Fruit fly (Drosophila melanogaster) whole organism, embryonic: ENCODE data around the gene CG9903.

Experiments used
- Atf-2 ChIP-seq: fragments of 200-800 bp; sonication (Bioruptor generic); optimal IDR thresholded peaks from 2 replicates; lab custom pipeline; 2016; ENCODE audit warnings: missing biosample characterization, missing genetic modification characterization
- Blimp-1 ChIP-seq: fragments of 200-800 bp; sonication (Bioruptor generic); optimal IDR thresholded peaks from 3 replicates; lab custom pipeline; 2018; ENCODE audit warnings: missing biosample characterization, missing genetic modification characterization, mild to moderate bottlenecking, moderate library complexity, missing genetic modification reagents
- BtbVII ChIP-seq: fragments of 200-800 bp; sonication (Bioruptor generic); optimal IDR thresholded peaks from 3 replicates; lab custom pipeline; 2017; ENCODE audit warnings: missing biosample characterization, mild to moderate bottlenecking, missing genetic modification characterization
- CG10267 ChIP-seq: fragments of 200-800 bp; sonication (Bioruptor generic); optimal IDR thresholded peaks from 2 replicates; lab custom pipeline; 2018; ENCODE audit warnings: missing biosample characterization, mild to moderate bottlenecking, missing genetic modification characterization, moderate library complexity
- CG10654 ChIP-seq: fragments of 200-800 bp; sonication (Bioruptor generic); optimal IDR thresholded peaks from 2 replicates; lab custom pipeline; 2016; ENCODE audit warnings: missing biosample characterization, missing genetic modification characterization
- CG11398 ChIP-seq: fragments of 200-800 bp; sonication (Bioruptor generic); optimal IDR thresholded peaks from 2 replicates; lab custom pipeline; 2016; ENCODE audit warnings: missing biosample characterization, missing genetic modification characterization
- CG12659 ChIP-seq: fragments of 200-800 bp; sonication (Bioruptor generic); optimal IDR thresholded peaks from 3 replicates; lab custom pipeline; 2017; ENCODE audit warnings: mild to moderate bottlenecking, missing biosample characterization, missing genetic modification reagents, missing genetic modification characterization
- CG12744 ChIP-seq: fragments of 200-800 bp; sonication (Bioruptor generic); optimal IDR thresholded peaks from 2 replicates; lab custom pipeline; 2016; ENCODE audit warnings: missing biosample characterization, missing genetic modification characterization
- CG13624 ChIP-seq: fragments of 200-800 bp; sonication (Bioruptor generic); optimal IDR thresholded peaks from 2 replicates; lab custom pipeline; 2016; ENCODE audit warnings: missing biosample characterization, missing genetic modification characterization
- CG15601 ChIP-seq: fragments of 200-800 bp; sonication (Bioruptor generic); optimal IDR thresholded peaks from 3 replicates; lab custom pipeline; 2019; ENCODE audit warnings: missing biosample characterization, mild to moderate bottlenecking, missing genetic modification characterization, moderate library complexity
- CG15696 ChIP-seq: fragments of 200-800 bp; sonication (Bioruptor generic); optimal IDR thresholded peaks from 2 replicates; lab custom pipeline; 2019; ENCODE audit warnings: missing biosample characterization, mild to moderate bottlenecking, missing genetic modification characterization, moderate library complexity
- CG16779 ChIP-seq: fragments of 200-800 bp; sonication (Bioruptor generic); IDR thresholded peaks from 2 replicates; pipeline ENCODE4 v1.3.6; 2022; ENCODE audit warnings: missing biosample characterization, missing genetic modification characterization
- CG1832 ChIP-seq: fragments of 200-800 bp; sonication (Bioruptor generic); optimal IDR thresholded peaks from 2 replicates; lab custom pipeline; 2017; ENCODE audit warnings: missing biosample characterization, mild to moderate bottlenecking, missing genetic modification characterization, inconsistent platforms
- CG18764 ChIP-seq: fragments of 200-800 bp; sonication (Bioruptor generic); optimal IDR thresholded peaks from 3 replicates; lab custom pipeline; 2016; ENCODE audit warnings: missing biosample characterization, missing genetic modification characterization
- CG3065 ChIP-seq: fragments of 200-800 bp; sonication (Bioruptor generic); optimal IDR thresholded peaks from 2 replicates; lab custom pipeline; 2016; ENCODE audit warnings: missing biosample characterization, missing genetic modification characterization
- CG3847 ChIP-seq: fragments of 200-800 bp; sonication (Bioruptor generic); IDR thresholded peaks from 2 replicates; pipeline ENCODE4 v1.3.6; 2022; ENCODE audit warnings: missing biosample characterization, missing genetic modification characterization
- CG4730 ChIP-seq: fragments of 200-800 bp; sonication (Bioruptor generic); IDR thresholded peaks from 2 replicates; pipeline ENCODE4 v1.3.6; 2022; ENCODE audit warnings: missing biosample characterization, missing genetic modification characterization
- CG6765 ChIP-seq: fragments of 200-800 bp; sonication (Bioruptor generic); optimal IDR thresholded peaks from 3 replicates; lab custom pipeline; 2017; ENCODE audit warnings: missing biosample characterization, mild to moderate bottlenecking, missing genetic modification characterization
- CG6813 ChIP-seq: fragments of 200-800 bp; sonication (Bioruptor generic); optimal IDR thresholded peaks from 2 replicates; lab custom pipeline; 2017; ENCODE audit warnings: missing biosample characterization, missing genetic modification characterization, mild to moderate bottlenecking, moderate library complexity, missing genetic modification reagents
- CG7556 ChIP-seq: fragments of 200-800 bp; sonication (Bioruptor generic); optimal IDR thresholded peaks from 2 replicates; lab custom pipeline; 2017; ENCODE audit warnings: missing biosample characterization, mild to moderate bottlenecking, missing genetic modification characterization
- CG7839 ChIP-seq: fragments of 200-800 bp; sonication (Bioruptor generic); optimal IDR thresholded peaks from 3 replicates; lab custom pipeline; 2018; ENCODE audit warnings: missing biosample characterization, mild to moderate bottlenecking, missing genetic modification characterization, moderate library complexity
- CG8089 ChIP-seq: fragments of 200-800 bp; sonication (Bioruptor generic); optimal IDR thresholded peaks from 3 replicates; lab custom pipeline; 2016; ENCODE audit warnings: missing biosample characterization, missing genetic modification characterization
- CG8359 ChIP-seq: fragments of 200-800 bp; sonication (Bioruptor generic); optimal IDR thresholded peaks from 2 replicates; lab custom pipeline; 2017; ENCODE audit warnings: missing biosample characterization, mild to moderate bottlenecking, missing genetic modification characterization, borderline replicate concordance
- CHES-1-like ChIP-seq: fragments of 200-800 bp; sonication (Bioruptor generic); optimal IDR thresholded peaks from 2 replicates; lab custom pipeline; 2016; ENCODE audit warnings: missing biosample characterization, missing genetic modification characterization
- Dp ChIP-seq: fragments of 200-800 bp; sonication (Bioruptor generic); optimal IDR thresholded peaks from 2 replicates; lab custom pipeline; 2018; ENCODE audit warnings: missing biosample characterization, mild to moderate bottlenecking, missing genetic modification characterization, moderate library complexity
- Myb ChIP-seq: fragments of 200-800 bp; sonication (Bioruptor generic); optimal IDR thresholded peaks from 2 replicates; lab custom pipeline; 2016; ENCODE audit warnings: missing biosample characterization, missing genetic modification characterization
- Ptx1 ChIP-seq: fragments of 200-800 bp; sonication (Bioruptor generic); IDR thresholded peaks from 2 replicates; pipeline ENCODE4 v1.3.6; 2022; ENCODE audit warnings: missing biosample characterization, missing genetic modification characterization
- Rx ChIP-seq: fragments of 200-800 bp; sonication (Bioruptor generic); IDR thresholded peaks from 2 replicates; pipeline ENCODE4 v1.3.6; 2022; ENCODE audit warnings: missing biosample characterization, missing genetic modification characterization
- Sox102F ChIP-seq: fragments of 200-800 bp; sonication (Bioruptor generic); optimal IDR thresholded peaks from 2 replicates; lab custom pipeline; 2018; ENCODE audit warnings: missing biosample characterization, mild to moderate bottlenecking, missing genetic modification characterization, moderate library complexity
- Sry-δ ChIP-seq: fragments of 200-800 bp; sonication (Bioruptor generic); optimal IDR thresholded peaks from 2 replicates; lab custom pipeline; 2016; ENCODE audit warnings: missing biosample characterization, missing genetic modification characterization
- Taf1 ChIP-seq: fragments of 200-800 bp; sonication (Bioruptor generic); IDR thresholded peaks from 2 replicates; pipeline ENCODE4 v1.3.6; 2022; ENCODE audit warnings: missing biosample characterization, missing genetic modification characterization
- Vsx1 ChIP-seq: fragments of 200-800 bp; sonication (Bioruptor generic); optimal IDR thresholded peaks from 2 replicates; lab custom pipeline; 2017; ENCODE audit warnings: missing biosample characterization, mild to moderate bottlenecking, missing genetic modification characterization, missing genetic modification reagents
- ab ChIP-seq: fragments of 200-800 bp; sonication (Bioruptor generic); optimal IDR thresholded peaks from 2 replicates; lab custom pipeline; 2016; ENCODE audit warnings: missing biosample characterization, missing genetic modification characterization
- ara ChIP-seq: fragments of 200-800 bp; sonication (Bioruptor generic); IDR thresholded peaks from 2 replicates; pipeline ENCODE4 v1.3.6; 2022; ENCODE audit warnings: missing biosample characterization, missing genetic modification characterization
- br ChIP-seq: fragments of >200 bp; optimal IDR thresholded peaks from 2 replicates; lab custom pipeline; 2017
- corto ChIP-seq: fragments of 200-800 bp; sonication (Bioruptor generic); optimal IDR thresholded peaks from 2 replicates; lab custom pipeline; 2016; ENCODE audit warnings: missing biosample characterization, mild to moderate bottlenecking, missing genetic modification characterization, moderate library complexity
- dati ChIP-seq: fragments of 200-800 bp; sonication (Bioruptor generic); IDR thresholded peaks from 2 replicates; pipeline ENCODE4 v1.3.6; 2022; ENCODE audit warnings: missing biosample characterization, missing genetic modification characterization
- dmrt11E ChIP-seq: fragments of 200-800 bp; sonication (Bioruptor generic); optimal IDR thresholded peaks from 3 replicates; lab custom pipeline; 2018; ENCODE audit warnings: missing biosample characterization, mild to moderate bottlenecking, missing genetic modification characterization, moderate library complexity
- dysf ChIP-seq: fragments of 200-800 bp; sonication (Bioruptor generic); IDR thresholded peaks from 3 replicates; pipeline ENCODE4 v1.3.6; 2022; ENCODE audit warnings: missing biosample characterization, missing genetic modification characterization
- ems ChIP-seq: fragments of 200-800 bp; sonication (Bioruptor generic); optimal IDR thresholded peaks from 3 replicates; lab custom pipeline; 2016; ENCODE audit warnings: missing biosample characterization, missing genetic modification characterization
- exex ChIP-seq: fragments of 200-800 bp; sonication (Bioruptor generic); optimal IDR thresholded peaks from 4 replicates; lab custom pipeline; 2018; ENCODE audit warnings: missing biosample characterization, mild to moderate bottlenecking, missing genetic modification characterization, moderate library complexity
- gcm2 ChIP-seq: fragments of 200-800 bp; sonication (Bioruptor generic); optimal IDR thresholded peaks from 2 replicates; lab custom pipeline; 2016; ENCODE audit warnings: missing biosample characterization, missing genetic modification characterization
- h ChIP-seq: fragments of >200 bp; optimal IDR thresholded peaks from 2 replicates; lab custom pipeline; 2017
- klu ChIP-seq: fragments of 200-800 bp; sonication (Bioruptor generic); IDR thresholded peaks from 2 replicates; pipeline ENCODE4 v1.3.6; 2022; ENCODE audit warnings: missing biosample characterization, missing genetic modification characterization
- pho ChIP-seq: fragments of 200-800 bp; sonication (Bioruptor generic); optimal IDR thresholded peaks from 2 replicates; lab custom pipeline; 2016; ENCODE audit warnings: missing biosample characterization, missing genetic modification characterization
- prd ChIP-seq, 3 experiments: fragments of >200 bp in 2 of 3; fragments of 200-800 bp in 1 of 3; sonication (Bioruptor generic) in 1 of 3; optimal IDR thresholded peaks in 2 of 3; IDR thresholded peaks in 1 of 3; 2 replicates in 2 of 3; 3 replicates in 1 of 3; pipeline versions ENCODE4 v1.3.6 to Lab custom; 2017 to 2022; ENCODE audit warnings: missing biosample characterization in 1 of 3, missing genetic modification characterization in 1 of 3
- sr ChIP-seq: fragments of 200-800 bp; sonication (Bioruptor generic); IDR thresholded peaks from 3 replicates; pipeline ENCODE4 v1.3.6; 2022; ENCODE audit warnings: missing biosample characterization, missing genetic modification characterization
- ssp ChIP-seq: fragments of 200-800 bp; sonication (Bioruptor generic); IDR thresholded peaks from 2 replicates; pipeline ENCODE4 v1.3.6; 2022; ENCODE audit warnings: missing biosample characterization, missing genetic modification characterization
- stc ChIP-seq: fragments of 200-800 bp; sonication (Bioruptor generic); IDR thresholded peaks from 2 replicates; pipeline ENCODE4 v1.3.6; 2022; ENCODE audit warnings: missing biosample characterization, missing genetic modification characterization
- tgo ChIP-seq: fragments of 200-800 bp; sonication (Bioruptor generic); IDR thresholded peaks from 3 replicates; pipeline ENCODE4 v1.3.6; 2022; ENCODE audit warnings: missing biosample characterization, missing genetic modification characterization
- usp ChIP-seq: fragments of >200 bp; optimal IDR thresholded peaks from 2 replicates; lab custom pipeline; 2017; ENCODE audit warnings: missing biosample characterization, missing genetic modification characterization
- vfl ChIP-seq: fragments of 200-800 bp; sonication (Bioruptor generic); optimal IDR thresholded peaks from 2 replicates; lab custom pipeline; 2016; ENCODE audit warnings: missing biosample characterization, missing genetic modification characterization
- zen ChIP-seq: fragments of 200-800 bp; sonication (Bioruptor generic); optimal IDR thresholded peaks from 3 replicates; lab custom pipeline; 2018; ENCODE audit warnings: missing biosample characterization, mild to moderate bottlenecking, missing genetic modification characterization, moderate library complexity

Gene CG9903

dm6 chrX:16552968-16553417 lies 12.3 kb upstream of the CG9903 start (continued):
- no peak for TF ChIP-seq CG18764 (GFP tag; lab: Kevin White, UChicago)
- no peak for TF ChIP-seq br (lab: Kevin White, UChicago)
- TF ChIP-seq CG13624 (GFP tag; lab: Kevin White, UChicago): no peak
- no peak for TF ChIP-seq dmrt11E (tag; lab: Kevin White, UChicago)
- no peak for TF ChIP-seq BtbVII (GFP tag; lab: Kevin White, UChicago)
- TF ChIP-seq tgo (GFP tag; lab: Robert Waterston, UW): no peak
- TF ChIP-seq CG15601: no peak
- no peak for TF ChIP-seq CG16779 (GFP tag; lab: Robert Waterston, UW)
- no peak for TF ChIP-seq CG6765 (GFP tag; lab: Kevin White, UChicago)
- no peak for TF ChIP-seq Vsx1
- TF ChIP-seq CG4730 (GFP tag; lab: Robert Waterston, UW): no peak
- TF ChIP-seq CG7556 (GFP tag; lab: Kevin White, UChicago): no peak
- no peak for TF ChIP-seq CG8089 (GFP tag; lab: Kevin White, UChicago)
- no peak for TF ChIP-seq prd (optimal IDR thresholded peaks at IDR 0.05; lab: Kevin White, UChicago)
- TF ChIP-seq prd (GFP tag; IDR thresholded peaks at IDR 0.05; lab: Robert Waterston, UW): no peak
- TF ChIP-seq vfl: no peak
- TF ChIP-seq exex: no peak
- no peak for TF ChIP-seq CG10654 (GFP tag; lab: Kevin White, UChicago)
- peak; percentile 23 for TF ChIP-seq Sry-δ (GFP tag; lab: Kevin White, UChicago)
- TF ChIP-seq CG3065: no peak
- TF ChIP-seq usp (GFP tag; lab: Kevin White, UChicago): no peak
- no peak for TF ChIP-seq h
- TF ChIP-seq CG1832 (GFP tag; lab: Kevin White, UChicago): no peak
- TF ChIP-seq Dp (GFP tag; lab: Kevin White, UChicago): no peak
- TF ChIP-seq Taf1: no peak
- no peak for TF ChIP-seq ara
- TF ChIP-seq CHES-1-like (GFP tag; lab: Kevin White, UChicago): no peak
- TF ChIP-seq CG6813 (GFP tag; lab: Kevin White, UChicago): no peak
- TF ChIP-seq sr (GFP tag; lab: Robert Waterston, UW): no peak; the same call in 2 of the 3 replicates
- no peak for TF ChIP-seq stc (GFP tag; lab: Robert Waterston, UW)
- TF ChIP-seq Atf-2 (GFP tag; lab: Kevin White, UChicago): no peak
- TF ChIP-seq CG8359 (GFP tag; lab: Kevin White, UChicago): no peak
- TF ChIP-seq zen (tag; lab: Kevin White, UChicago): no peak
- TF ChIP-seq Sox102F (GFP tag; lab: Kevin White, UChicago): no peak
- no peak for TF ChIP-seq dysf (GFP tag; lab: Robert Waterston, UW)
- no peak for TF ChIP-seq corto
- TF ChIP-seq pho (GFP tag; lab: Kevin White, UChicago): no peak
- TF ChIP-seq gcm2 (GFP tag; lab: Kevin White, UChicago): no peak
- TF ChIP-seq CG3847: no peak
- no peak for TF ChIP-seq Rx (GFP tag; lab: Robert Waterston, UW)
- TF ChIP-seq CG15696 (tag; lab: Kevin White, UChicago): no peak
- TF ChIP-seq Myb: peak; percentile 54
- no peak for TF ChIP-seq CG7839 (tag; lab: Kevin White, UChicago)
- no peak for TF ChIP-seq klu
- TF ChIP-seq Blimp-1 (GFP tag; lab: Kevin White, UChicago): no peak
- TF ChIP-seq CG12659 (GFP tag; lab: Kevin White, UChicago): no peak
- TF ChIP-seq ems: no peak
- no peak for TF ChIP-seq CG11398 (GFP tag; lab: Kevin White, UChicago)
- no peak for TF ChIP-seq CG10267 (tag; lab: Kevin White, UChicago)
- no peak for TF ChIP-seq CG12744 (GFP tag; lab: Kevin White, UChicago)
- no peak for TF ChIP-seq dati (GFP tag; lab: Robert Waterston, UW)
- no peak for TF ChIP-seq ssp (GFP tag; lab: Robert Waterston, UW)
- TF ChIP-seq Ptx1: no peak
- no peak for TF ChIP-seq ab
